Fruit fly (Drosophila melanogaster): ENCODE data around the gene Pen.

Gene Pen

DNA sequence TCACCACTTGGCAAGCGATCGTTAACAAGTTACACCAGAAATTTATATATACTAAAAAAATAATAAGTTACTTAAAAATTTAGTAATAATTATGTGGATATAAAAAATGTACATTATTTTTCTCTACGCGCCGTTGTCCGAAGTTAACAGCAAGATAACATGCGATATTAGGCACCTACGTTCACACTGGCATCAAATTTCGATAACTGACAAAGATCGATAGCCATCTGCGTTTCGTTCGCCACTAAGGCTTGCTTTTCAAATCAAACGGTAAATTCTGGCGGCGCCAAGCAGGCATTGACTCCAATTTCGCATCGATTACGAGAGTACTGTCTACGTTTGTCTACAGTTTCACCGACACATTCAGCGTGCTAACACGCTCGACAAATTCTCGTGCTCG, at the start of gene Pen:
Pen (plus strand) TSS at position 196 of the 400 bp plus-strand sequence.
- no peak for TF ChIP-seq usp (GFP tag; optimal IDR thresholded peaks at IDR 0.05)
- no peak for TF ChIP-seq CG8478 (optimal IDR thresholded peaks at IDR 0.05)
- no peak for TF ChIP-seq psq (optimal IDR thresholded peaks at IDR 0.05)
- TF ChIP-seq Dll (optimal IDR thresholded peaks at IDR 0.05) = no peak
- TF ChIP-seq EcR (GFP tag; optimal IDR thresholded peaks at IDR 0.05) = no peak
- TF ChIP-seq pan (optimal IDR thresholded peaks at IDR 0.05) = no peak

DNA sequence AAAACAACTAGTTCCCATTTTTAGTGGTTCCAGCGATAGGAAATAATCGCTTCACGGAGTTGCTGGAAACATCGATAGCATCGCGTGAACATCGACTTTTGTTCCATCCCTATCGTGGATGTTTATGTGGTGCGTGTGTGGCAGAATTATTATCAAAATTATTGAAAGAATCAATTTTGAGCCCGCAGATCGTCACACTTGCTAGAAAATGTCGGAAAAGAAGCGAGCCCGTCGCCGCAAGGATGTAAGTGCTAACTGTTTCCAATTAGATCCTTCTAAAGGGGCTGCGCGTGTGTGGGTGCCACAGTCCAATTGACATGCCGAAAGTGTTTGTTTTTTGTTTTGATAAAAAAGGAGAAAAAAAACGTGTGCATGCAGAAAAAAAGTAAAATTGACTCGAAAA, 47.4 kb upstream of the Pen start, which contains the start of gene Trp1:
Trp1 (plus strand) TSS at position 89 of the 403 bp plus-strand sequence.
- TF ChIP-seq Dll (optimal IDR thresholded peaks at IDR 0.05) (no peak), EcR (GFP tag; optimal IDR thresholded peaks at IDR 0.05) (no peak), psq (optimal IDR thresholded peaks at IDR 0.05) (no peak)

DNA sequence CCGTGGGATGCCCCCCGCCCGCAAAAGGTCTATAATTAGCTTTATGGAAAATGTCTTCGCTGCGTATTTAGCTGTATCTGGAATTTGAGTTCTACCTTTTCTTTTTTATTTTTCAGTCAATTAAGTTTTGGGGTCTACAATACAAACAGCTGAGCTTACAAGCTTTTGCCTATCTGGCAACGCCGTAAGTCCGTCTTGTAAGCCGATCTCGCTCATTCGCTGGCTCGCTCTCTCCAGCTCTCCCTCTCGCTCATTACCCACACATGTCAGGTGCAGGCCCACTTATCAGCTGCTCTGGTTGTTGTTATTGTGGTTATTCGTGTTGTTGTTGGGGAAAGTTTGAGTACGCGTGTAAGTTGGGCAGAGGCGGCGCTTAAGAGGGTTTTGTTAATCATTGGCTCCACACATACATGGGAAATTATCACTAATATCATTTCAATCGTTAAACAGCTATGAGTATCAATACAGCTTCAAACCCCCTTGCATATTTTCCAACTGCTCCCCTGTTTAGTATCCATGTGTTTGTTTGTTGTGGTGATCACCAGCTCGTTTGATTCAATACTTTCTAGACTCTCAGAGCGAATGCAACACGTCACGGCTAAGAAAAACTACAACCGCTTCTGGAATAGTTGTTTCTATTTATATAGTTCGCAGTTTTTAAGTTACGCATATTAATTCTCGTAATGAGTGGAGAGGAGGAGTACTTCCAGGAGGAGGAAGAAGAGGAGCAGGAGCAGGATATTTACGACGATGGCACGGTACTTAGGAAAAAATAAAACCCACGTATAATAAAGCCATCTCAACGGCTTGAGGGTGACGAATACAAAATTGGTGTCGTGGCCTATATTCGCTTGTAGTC, 46.7 kb upstream of the Pen start:
- TF ChIP-seq pan (optimal IDR thresholded peaks at IDR 0.05) (no peak), CG8478 (optimal IDR thresholded peaks at IDR 0.05) (no peak), psq (optimal IDR thresholded peaks at IDR 0.05) (no peak)

DNA sequence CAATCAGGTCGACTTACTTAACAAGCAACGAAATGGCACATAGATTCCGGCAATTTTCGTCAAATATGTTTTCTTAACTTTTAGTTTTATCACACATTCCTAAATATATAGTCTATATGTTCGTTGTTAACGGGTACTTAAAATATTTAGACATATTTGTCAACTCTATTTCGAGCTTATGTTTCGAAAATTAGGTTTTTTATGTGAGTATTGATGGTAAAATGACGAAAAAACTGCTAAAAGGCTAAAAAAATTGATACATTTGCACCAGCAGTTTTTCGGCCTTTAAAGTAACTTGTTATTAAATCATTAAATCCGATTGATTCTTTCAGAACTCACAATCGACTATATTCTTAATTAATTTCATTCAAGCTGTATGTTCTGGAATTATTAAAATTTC, 39.3 kb upstream of the Pen start, which contains the start of gene CG13131:
CG13131 (minus strand) TSS at position 101 of the 400 bp plus-strand sequence.
- TF ChIP-seq psq (optimal IDR thresholded peaks at IDR 0.05) (no peak), CG8478 (optimal IDR thresholded peaks at IDR 0.05) (no peak), EcR (GFP tag; optimal IDR thresholded peaks at IDR 0.05) (no peak), pan (optimal IDR thresholded peaks at IDR 0.05) (no peak), usp (GFP tag; optimal IDR thresholded peaks at IDR 0.05) (no peak), Dll (optimal IDR thresholded peaks at IDR 0.05) (no peak)

DNA sequence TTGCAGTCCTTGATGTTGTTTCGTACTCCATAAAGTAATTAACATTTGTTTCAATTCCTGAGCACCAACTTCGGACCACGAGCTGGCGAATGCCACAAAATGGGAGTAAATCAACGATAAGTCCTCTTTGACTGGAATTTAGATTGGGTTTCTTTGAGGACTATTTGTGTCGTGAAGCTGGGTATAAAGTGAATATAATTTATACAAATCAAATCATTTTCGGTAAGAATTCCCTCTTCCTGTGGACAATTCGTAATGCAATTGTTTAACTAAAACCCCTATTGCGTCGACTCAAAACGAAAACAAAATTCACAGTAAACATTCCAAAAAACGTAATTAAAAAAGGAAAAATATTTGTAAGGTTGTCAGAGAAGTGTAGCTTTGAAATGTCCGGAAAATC, 30.3 kb upstream of the Pen start, which contains the start of gene CG13127:
CG13127 (plus strand) TSS at position 301 of the 400 bp plus-strand sequence.
- TF ChIP-seq CG8478 (optimal IDR thresholded peaks at IDR 0.05) (no peak), psq (optimal IDR thresholded peaks at IDR 0.05) (no peak), usp (GFP tag; optimal IDR thresholded peaks at IDR 0.05) (no peak), Dll (optimal IDR thresholded peaks at IDR 0.05) (no peak), pan (optimal IDR thresholded peaks at IDR 0.05) (no peak), EcR (GFP tag; optimal IDR thresholded peaks at IDR 0.05) (no peak)

DNA sequence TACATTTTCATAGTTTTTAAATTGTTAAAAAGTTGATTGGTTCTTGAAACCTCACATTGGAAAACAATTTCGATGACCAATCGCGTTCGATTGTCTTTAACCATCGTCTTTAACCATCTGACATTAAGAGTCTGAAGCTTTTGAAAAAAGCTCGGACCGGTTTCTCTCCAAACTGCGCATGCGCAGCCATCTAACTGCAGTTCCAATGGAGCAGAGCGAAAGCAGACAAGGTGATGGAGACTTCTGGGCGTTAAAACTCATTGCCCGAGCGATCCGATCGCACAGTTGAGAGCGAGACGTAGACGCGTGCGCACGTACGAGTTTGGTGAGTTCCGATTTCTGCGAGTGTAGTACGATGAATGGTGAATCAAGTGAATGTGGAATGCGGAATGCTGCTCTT, 24.3 kb upstream of the Pen start, which contains the start of gene obst-B:
obst-B (plus strand) TSS at position 276 of the 400 bp plus-strand sequence.
- TF ChIP-seq EcR (GFP tag; optimal IDR thresholded peaks at IDR 0.05) (no peak), usp (GFP tag; optimal IDR thresholded peaks at IDR 0.05) (no peak), Dll (optimal IDR thresholded peaks at IDR 0.05) (no peak), pan (optimal IDR thresholded peaks at IDR 0.05) (no peak), CG8478 (optimal IDR thresholded peaks at IDR 0.05) (no peak), psq (optimal IDR thresholded peaks at IDR 0.05) (no peak)

DNA sequence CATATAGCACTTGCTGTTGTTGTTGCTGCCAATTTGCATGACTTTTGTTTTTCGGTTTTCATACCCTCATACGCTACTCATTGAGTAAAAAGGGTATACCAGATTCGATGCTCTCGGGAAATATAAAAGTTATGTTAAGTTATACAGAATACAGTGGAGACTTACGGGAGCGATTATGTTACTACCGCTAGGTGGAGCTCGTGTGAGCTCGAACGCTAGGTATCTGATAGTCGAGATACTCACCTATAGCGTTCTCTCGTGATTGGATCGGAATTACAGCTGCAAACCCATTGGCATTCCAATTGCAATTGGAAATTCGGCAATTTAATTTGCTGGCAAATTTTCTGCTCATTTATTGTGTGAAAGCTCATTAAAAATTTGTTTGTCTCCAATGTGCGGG, 23.3 kb upstream of the Pen start:
- TF ChIP-seq EcR (GFP tag; optimal IDR thresholded peaks at IDR 0.05) = no peak
- TF ChIP-seq psq (optimal IDR thresholded peaks at IDR 0.05) = no peak
- no peak for TF ChIP-seq CG8478 (optimal IDR thresholded peaks at IDR 0.05)
- no peak for TF ChIP-seq usp (GFP tag; optimal IDR thresholded peaks at IDR 0.05)
- TF ChIP-seq Dll (optimal IDR thresholded peaks at IDR 0.05) = no peak
- no peak for TF ChIP-seq pan (optimal IDR thresholded peaks at IDR 0.05)

DNA sequence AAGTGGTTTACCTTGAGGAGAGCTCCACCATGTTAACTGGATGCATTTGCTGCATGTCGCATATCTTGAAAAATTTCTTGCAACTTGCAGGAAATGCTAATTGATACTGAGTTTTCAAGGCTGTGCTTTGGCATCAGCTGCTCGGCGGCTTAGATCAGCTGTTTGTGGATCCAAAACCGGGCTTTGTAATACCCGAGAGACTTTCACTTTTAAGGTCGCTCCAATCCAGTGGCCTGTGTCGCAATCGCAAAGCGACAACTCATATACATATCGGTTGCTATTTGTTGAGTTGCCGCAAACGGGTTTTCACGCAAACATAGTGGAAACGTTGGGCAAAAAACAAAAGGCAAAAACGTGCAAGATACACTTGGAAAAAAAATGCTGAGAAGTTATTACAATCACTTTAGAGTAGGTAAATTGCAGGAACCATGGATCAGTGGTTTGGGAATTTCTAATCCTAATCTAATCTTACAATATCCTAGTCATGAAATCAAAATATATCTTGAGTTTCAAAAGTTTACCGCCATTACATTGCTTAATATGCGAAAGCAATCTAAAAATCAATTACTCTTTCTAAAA, 20.8 kb upstream of the Pen start:
- TF ChIP-seq usp (GFP tag; optimal IDR thresholded peaks at IDR 0.05) (no peak), pan (optimal IDR thresholded peaks at IDR 0.05) (no peak)

DNA sequence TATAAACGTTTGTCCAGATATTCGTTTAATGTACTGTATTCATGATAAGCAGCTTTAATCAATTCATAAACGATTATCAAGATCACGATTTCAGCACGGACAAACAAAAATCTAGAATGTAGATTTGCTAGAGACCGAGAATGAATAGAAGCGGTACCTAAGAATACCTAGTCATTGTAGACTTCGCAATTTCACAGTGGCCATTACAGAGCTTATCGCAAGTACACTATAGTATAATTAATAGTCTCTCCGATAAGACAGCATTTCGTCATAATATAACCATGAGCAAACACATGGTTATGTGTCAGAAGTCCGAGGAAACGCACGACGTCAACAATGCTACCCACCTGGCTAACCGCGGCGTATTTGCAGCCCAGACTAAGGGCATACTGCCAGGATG, 7.4 kb upstream of the Pen start, which contains the start of gene CG33301:
CG33301 (plus strand) TSS at position 301 of the 400 bp plus-strand sequence.
- TF ChIP-seq usp (GFP tag; optimal IDR thresholded peaks at IDR 0.05) = no peak
- TF ChIP-seq pan (optimal IDR thresholded peaks at IDR 0.05) = no peak
- TF ChIP-seq EcR (GFP tag; optimal IDR thresholded peaks at IDR 0.05) = no peak
- TF ChIP-seq CG8478 (optimal IDR thresholded peaks at IDR 0.05) = no peak
- TF ChIP-seq psq (optimal IDR thresholded peaks at IDR 0.05) = no peak
- no peak for TF ChIP-seq Dll (optimal IDR thresholded peaks at IDR 0.05)

DNA sequence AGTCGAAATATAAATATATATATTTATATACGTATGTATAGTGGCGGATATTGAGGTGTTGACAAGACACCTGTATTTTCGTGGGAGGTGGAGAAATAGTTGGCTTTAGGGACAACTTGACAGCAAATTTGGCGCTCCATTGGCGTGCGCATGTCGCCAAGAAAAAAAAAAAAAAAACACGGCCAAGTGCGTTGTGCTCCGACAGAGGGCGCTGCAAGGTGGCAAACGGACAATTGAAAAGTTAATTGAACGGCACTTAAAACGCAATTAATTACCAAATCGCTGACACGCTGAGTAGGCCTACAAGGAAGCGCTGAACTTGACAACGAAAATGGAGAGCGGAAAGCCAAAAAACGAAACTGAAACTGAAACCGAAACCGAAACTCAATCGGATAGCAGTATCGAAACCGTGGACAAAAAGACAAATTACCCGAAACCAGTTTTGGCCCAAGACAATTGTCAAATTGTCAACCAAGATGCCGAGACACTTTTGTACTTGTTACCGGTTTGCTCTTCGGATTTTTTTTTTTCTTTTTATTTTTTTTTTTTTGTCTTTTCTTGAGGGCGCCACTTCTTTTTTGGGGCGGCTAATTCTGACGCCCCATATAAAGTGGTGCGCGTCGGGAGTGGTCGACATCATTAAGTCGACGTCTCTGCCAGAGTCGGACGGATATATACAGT, 3.0 kb upstream of the Pen start, which contains the start of gene Cpr31A:
Cpr31A (plus strand) TSS at position 631 of the 681 bp plus-strand sequence.
- TF ChIP-seq Dll (optimal IDR thresholded peaks at IDR 0.05) (no peak), CG8478 (optimal IDR thresholded peaks at IDR 0.05) (no peak), pan (optimal IDR thresholded peaks at IDR 0.05) (no peak), usp (GFP tag; optimal IDR thresholded peaks at IDR 0.05) (no peak), EcR (GFP tag; optimal IDR thresholded peaks at IDR 0.05) (no peak), psq (optimal IDR thresholded peaks at IDR 0.05) (no peak)

DNA sequence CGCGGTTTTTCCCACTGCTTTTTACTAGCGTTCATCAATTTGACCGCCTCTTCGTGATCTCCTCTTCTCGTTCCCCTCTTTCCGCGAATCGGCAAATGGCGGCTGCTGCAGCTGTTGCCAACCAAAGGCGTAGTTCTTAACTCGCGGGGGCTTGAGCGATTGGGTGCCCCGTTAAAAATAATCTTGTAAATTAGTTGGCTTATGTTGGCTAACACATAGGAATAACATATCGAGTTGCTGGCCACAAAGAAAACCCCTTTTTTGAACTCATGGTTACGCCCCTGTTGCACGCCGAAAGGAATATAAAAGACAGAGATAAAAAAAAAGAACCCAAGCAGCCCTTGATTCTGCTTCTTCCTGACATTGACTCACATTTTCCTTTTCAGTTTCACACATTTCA, 536 bp downstream of the Pen start:
- TF ChIP-seq EcR (GFP tag; optimal IDR thresholded peaks at IDR 0.05) = no peak
- TF ChIP-seq usp (GFP tag; optimal IDR thresholded peaks at IDR 0.05) = no peak
- TF ChIP-seq psq (optimal IDR thresholded peaks at IDR 0.05) = no peak
- no peak for TF ChIP-seq Dll (optimal IDR thresholded peaks at IDR 0.05)
- no peak for TF ChIP-seq CG8478 (optimal IDR thresholded peaks at IDR 0.05)
- TF ChIP-seq pan (optimal IDR thresholded peaks at IDR 0.05) = no peak

DNA sequence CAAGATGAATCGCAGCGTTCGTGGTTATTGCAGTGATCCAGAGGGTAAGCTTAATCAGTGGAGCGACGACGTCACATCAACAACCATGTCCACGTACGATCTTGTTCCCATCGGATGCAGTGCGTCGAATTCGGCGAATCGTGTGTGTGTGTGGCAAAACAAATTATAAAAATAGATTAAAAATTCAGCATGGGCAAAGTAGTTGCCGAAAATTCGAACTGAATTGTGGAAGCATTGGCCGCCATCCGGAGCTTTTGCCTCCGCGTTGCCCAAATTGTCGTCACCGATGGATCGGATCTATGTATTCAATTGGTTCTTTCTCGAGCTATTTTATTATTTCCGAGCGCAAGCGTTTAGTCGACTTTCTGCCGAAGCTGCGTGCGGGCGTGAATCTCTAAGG, 3.8 kb downstream of the Pen start, which contains the start of gene Spn31A:
Spn31A (plus strand) TSS at position 301 of the 400 bp plus-strand sequence.
- TF ChIP-seq usp (GFP tag; optimal IDR thresholded peaks at IDR 0.05) (no peak), Dll (optimal IDR thresholded peaks at IDR 0.05) (no peak), EcR (GFP tag; optimal IDR thresholded peaks at IDR 0.05) (no peak), pan (optimal IDR thresholded peaks at IDR 0.05) (no peak), CG8478 (optimal IDR thresholded peaks at IDR 0.05) (no peak)

Data from whole organism.